Worm (Caenorhabditis elegans) whole organism, early embryonic: ENCODE data around the gene C49F5.8.

Experiments used
- B0310.2 ChIP-seq: sonication (generic microtip); optimal IDR thresholded peaks from 2 replicates; lab custom pipeline; 2016; ENCODE audit warnings: mild to moderate bottlenecking, missing genetic modification characterization, missing compliant biosample characterization
- F13C5.2 ChIP-seq: sonication (generic microtip); optimal IDR thresholded peaks from 2 replicates; lab custom pipeline; 2017; ENCODE audit warnings: mild to moderate bottlenecking, missing genetic modification characterization, inconsistent platforms, missing compliant biosample characterization
- aly-1 ChIP-seq: sonication (generic microtip); optimal IDR thresholded peaks from 2 replicates; lab custom pipeline; 2016; ENCODE audit warnings: missing genetic modification characterization, missing compliant biosample characterization
- ama-1 ChIP-seq: fragments of 150-350 bp; optimal IDR thresholded peaks from 2 replicates; lab custom pipeline; 2014
- ceh-13 ChIP-seq: fragments of 200-800 bp; sonication (Bioruptor generic); optimal IDR thresholded peaks from 2 replicates; lab custom pipeline; 2018; ENCODE audit warnings: mild to moderate bottlenecking, missing genetic modification characterization, missing compliant biosample characterization
- ceh-36 ChIP-seq: sonication (generic microtip); optimal IDR thresholded peaks from 2 replicates; lab custom pipeline; 2016; ENCODE audit warnings: missing genetic modification characterization, inconsistent platforms, missing compliant biosample characterization
- ets-7 ChIP-seq: sonication (generic microtip); optimal IDR thresholded peaks from 2 replicates; lab custom pipeline; 2016; ENCODE audit warnings: missing genotype, missing genetic modification characterization, missing compliant biosample characterization
- flt-1 ChIP-seq: fragments of 200-800 bp; sonication (Bioruptor generic); IDR thresholded peaks from 2 replicates; pipeline ENCODE4 v1.3.6; 2022; ENCODE audit warnings: missing genetic modification characterization, missing compliant biosample characterization
- hmbx-1 ChIP-seq: sonication (generic microtip); optimal IDR thresholded peaks from 2 replicates; lab custom pipeline; 2016; ENCODE audit warnings: mild to moderate bottlenecking, missing genetic modification characterization, missing compliant biosample characterization
- hmg-4 ChIP-seq: fragments of 200-800 bp; sonication (Bioruptor generic); optimal IDR thresholded peaks from 2 replicates; lab custom pipeline; 2018; ENCODE audit warnings: mild to moderate bottlenecking, missing genetic modification characterization, missing compliant biosample characterization
- hnd-1 ChIP-seq: sonication (generic microtip); optimal IDR thresholded peaks from 2 replicates; lab custom pipeline; 2016; ENCODE audit warnings: missing genetic modification characterization, missing compliant biosample characterization
- pes-1 ChIP-seq: fragments of 200-800 bp; sonication (Bioruptor generic); IDR thresholded peaks from 2 replicates; pipeline ENCODE4 v1.3.6; 2022; ENCODE audit warnings: missing genetic modification reagents, missing genetic modification characterization, missing compliant biosample characterization
- scrt-1 ChIP-seq: fragments of 200-800 bp; sonication (Bioruptor generic); IDR thresholded peaks from 2 replicates; pipeline ENCODE4 v1.3.6; 2022; ENCODE audit warnings: missing genetic modification characterization, missing compliant biosample characterization
- sea-1 ChIP-seq: fragments of 200-800 bp; sonication (Bioruptor generic); conservative IDR thresholded peaks from 2 replicates; pipeline ENCODE4 v1.3.6; 2022; ENCODE audit warnings: missing genetic modification characterization, missing compliant biosample characterization
- tbx-11 ChIP-seq: fragments of 200-800 bp; sonication (Bioruptor generic); IDR thresholded peaks from 2 replicates; pipeline ENCODE4 v1.3.6; 2022; ENCODE audit warnings: missing genetic modification characterization, missing compliant biosample characterization
- tbx-37 ChIP-seq: fragments of 200-800 bp; sonication (Bioruptor generic); conservative IDR thresholded peaks from 2 replicates; pipeline ENCODE4 v1.3.6; 2022; ENCODE audit warnings: missing genetic modification reagents, missing genetic modification characterization, missing compliant biosample characterization
- tra-4 ChIP-seq: sonication (generic microtip); optimal IDR thresholded peaks from 2 replicates; lab custom pipeline; 2017; ENCODE audit warnings: missing genetic modification characterization, missing compliant biosample characterization

The C49F5.8 gene

DNA sequence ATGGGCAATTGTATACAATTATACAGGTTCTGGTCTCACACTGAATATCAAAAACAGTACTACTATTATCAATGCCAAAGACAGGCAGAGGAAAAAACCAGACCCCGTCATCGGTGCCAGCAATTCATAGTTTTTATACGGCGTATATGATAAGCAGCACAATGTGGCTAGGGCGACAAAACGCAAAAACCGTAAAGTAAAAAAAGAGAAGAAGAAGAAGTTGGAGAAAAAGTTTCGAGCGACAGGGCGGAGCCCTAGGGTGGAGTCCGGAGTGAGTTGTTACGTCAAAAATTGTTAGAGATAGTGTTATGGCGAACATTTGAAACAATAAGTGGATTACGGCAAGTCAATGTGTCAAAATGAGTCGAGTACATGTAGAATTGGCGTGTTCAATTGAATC, 41.7 kb downstream of the C49F5.8 start:
- TF ChIP-seq ceh-13 (GFP tag; lab: Kevin White, UChicago) (no peak), tbx-11 (GFP tag; lab: Robert Waterston, UW) (no peak)

DNA sequence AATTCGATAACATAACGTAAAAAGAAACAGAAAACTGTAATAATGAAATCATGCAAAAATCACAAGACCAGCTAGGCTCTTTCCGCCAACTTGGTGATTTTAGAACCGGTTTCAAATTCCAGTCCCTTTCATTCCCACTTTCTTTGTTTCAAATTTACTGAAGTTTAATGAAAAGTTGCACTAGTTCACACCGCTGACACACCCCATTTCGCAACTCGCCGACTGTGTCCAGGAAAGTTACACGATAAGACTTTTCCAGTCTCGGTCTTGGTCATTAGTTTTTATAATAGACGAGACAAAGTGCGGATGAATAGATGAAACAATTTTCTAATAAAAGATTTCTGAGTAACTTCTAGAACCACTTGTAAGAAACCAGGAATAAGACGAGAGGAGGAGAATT, 44.0 kb downstream of the C49F5.8 start:
- no peak for TF ChIP-seq hmbx-1 (tag; lab: Kevin White, UChicago)
- TF ChIP-seq ceh-36 (tag; lab: Kevin White, UChicago), result no peak
- no peak for TF ChIP-seq F13C5.2 (tag; lab: Kevin White, UChicago)
- TF ChIP-seq aly-1, result no peak
- no peak for TF ChIP-seq ceh-13 (GFP tag; lab: Kevin White, UChicago)
- TF ChIP-seq tbx-11 (GFP tag; lab: Robert Waterston, UW), result no peak
- no peak for TF ChIP-seq pes-1 (GFP tag; lab: Robert Waterston, UW)
- no peak for TF ChIP-seq tbx-37 (GFP tag; lab: Robert Waterston, UW)
- no peak for TF ChIP-seq sea-1 (GFP tag; lab: Robert Waterston, UW)
- no peak for TF ChIP-seq ets-7
- TF ChIP-seq B0310.2, result no peak
- no peak for TF ChIP-seq flt-1 (GFP tag; lab: Robert Waterston, UW)
- TF ChIP-seq tra-4, result no peak
- no peak for TF ChIP-seq scrt-1 (GFP tag; lab: Robert Waterston, UW)
- no peak for TF ChIP-seq hnd-1
- no peak for TF ChIP-seq hmg-4 (GFP tag; lab: Kevin White, UChicago)
- no peak for TF ChIP-seq ama-1

DNA sequence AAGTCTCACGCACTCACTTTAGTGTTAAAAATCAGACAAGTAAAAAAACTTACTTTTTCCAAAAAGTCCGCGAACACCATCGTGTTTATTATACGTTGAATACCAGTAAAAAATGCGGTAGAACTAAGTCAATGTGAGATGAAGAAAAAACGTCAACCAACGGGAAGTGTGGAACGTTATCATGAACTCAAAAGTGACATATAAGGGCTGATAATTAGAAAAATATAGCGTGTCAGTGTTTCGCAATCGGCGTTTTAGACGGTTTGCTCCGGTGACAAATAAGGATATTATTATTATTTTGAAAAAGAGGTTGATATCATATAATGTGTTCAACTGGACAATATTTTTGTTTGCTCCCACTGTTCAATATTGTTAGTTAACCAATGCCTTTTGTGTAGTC, 45.0 kb downstream of the C49F5.8 start:
- no peak for TF ChIP-seq ceh-36 (tag; lab: Kevin White, UChicago)
- TF ChIP-seq hmg-4 (GFP tag; lab: Kevin White, UChicago), result no peak

DNA sequence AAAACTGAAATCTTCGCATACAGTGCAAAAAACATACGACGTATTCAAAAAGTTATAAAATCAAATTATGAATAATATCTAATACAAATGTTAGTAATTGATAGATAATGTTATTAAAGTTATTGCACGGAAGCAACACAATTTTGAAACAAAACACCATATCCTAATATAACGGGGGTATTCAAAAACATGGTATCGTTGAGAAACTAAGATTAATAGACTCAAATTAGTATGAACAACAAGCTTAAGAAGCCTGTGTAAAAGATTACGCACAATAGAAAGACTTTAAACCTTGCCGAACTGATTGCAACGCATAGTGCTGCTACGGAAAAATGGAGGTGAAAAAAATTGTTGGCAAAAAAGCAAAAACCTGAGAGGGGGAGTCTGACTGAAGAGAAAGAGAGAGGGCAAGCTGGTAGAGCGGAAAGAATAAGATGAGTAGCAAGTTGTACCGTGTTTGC, 45.6 kb downstream of the C49F5.8 start, which contains the start of gene sma-5:
Gene sma-5 (minus strand): TSS at position 51 of the 461 bp plus-strand sequence.
- TF ChIP-seq flt-1 (GFP tag; lab: Robert Waterston, UW) (no peak), tbx-37 (GFP tag; lab: Robert Waterston, UW) (no peak), pes-1 (GFP tag; lab: Robert Waterston, UW) (no peak), hmbx-1 (tag; lab: Kevin White, UChicago) (no peak), hnd-1 (no peak), ama-1 (no peak), scrt-1 (GFP tag; lab: Robert Waterston, UW) (no peak), aly-1 (no peak)

DNA sequence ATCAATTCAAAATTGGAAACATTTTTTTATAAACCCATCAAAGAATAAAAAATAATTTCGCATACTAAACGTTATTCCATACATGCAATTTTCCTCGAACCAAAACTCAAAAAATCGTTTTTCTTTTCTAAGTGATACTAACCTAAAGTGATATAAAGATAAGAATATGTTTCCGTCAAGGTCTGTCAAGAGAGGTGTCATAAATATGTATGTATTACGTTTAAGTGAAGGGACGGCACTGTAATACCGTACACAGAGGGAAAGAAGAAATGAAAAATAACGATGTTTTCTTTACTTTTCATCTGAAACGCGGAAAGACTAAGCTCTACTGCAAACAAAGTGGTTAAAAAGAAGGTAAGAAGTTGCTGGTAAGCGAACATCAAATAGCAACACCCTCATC, 46.5 kb downstream of the C49F5.8 start:
- TF ChIP-seq ceh-13 (GFP tag; lab: Kevin White, UChicago), result no peak
- TF ChIP-seq tra-4, result no peak
- no peak for TF ChIP-seq aly-1
- TF ChIP-seq pes-1 (GFP tag; lab: Robert Waterston, UW), result no peak
- no peak for TF ChIP-seq hnd-1
- TF ChIP-seq hmg-4 (GFP tag; lab: Kevin White, UChicago), result no peak
- TF ChIP-seq ceh-36 (tag; lab: Kevin White, UChicago), result no peak
- no peak for TF ChIP-seq sea-1 (GFP tag; lab: Robert Waterston, UW)

DNA sequence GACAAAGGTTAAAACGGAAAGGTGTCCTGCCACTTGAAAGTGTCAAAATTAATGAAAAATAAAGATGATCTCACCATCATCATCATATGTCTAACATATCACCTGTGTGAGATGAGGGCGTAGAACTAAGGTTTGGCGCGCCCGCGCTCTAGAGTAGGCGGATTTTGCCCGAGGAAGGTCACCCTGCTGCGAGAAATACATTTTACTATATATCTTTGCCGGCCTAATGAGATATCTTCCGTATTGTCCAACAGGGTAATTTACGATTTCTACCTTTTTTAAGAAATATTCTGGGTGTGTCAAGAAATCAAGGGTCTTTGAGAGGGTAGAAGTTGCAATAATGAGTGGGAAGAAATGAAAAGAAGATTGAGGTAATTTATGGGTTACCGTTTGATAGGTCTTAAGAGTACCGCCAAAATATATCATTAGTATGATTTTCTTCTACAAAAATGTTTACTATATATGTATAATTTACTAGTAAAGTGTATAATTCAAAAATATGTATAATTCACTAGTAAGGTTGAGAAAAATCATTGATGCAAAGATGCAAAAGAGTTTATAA, 48.0 kb downstream of the C49F5.8 start:
- TF ChIP-seq hmg-4 (GFP tag; lab: Kevin White, UChicago) (no peak), ceh-36 (tag; lab: Kevin White, UChicago) (no peak), tra-4 (no peak), ama-1 (no peak), tbx-37 (GFP tag; lab: Robert Waterston, UW) (no peak), aly-1 (no peak), ceh-13 (GFP tag; lab: Kevin White, UChicago) (no peak), B0310.2 (no peak), scrt-1 (GFP tag; lab: Robert Waterston, UW) (no peak), hnd-1 (no peak), F13C5.2 (tag; lab: Kevin White, UChicago) (no peak), flt-1 (GFP tag; lab: Robert Waterston, UW) (no peak), pes-1 (GFP tag; lab: Robert Waterston, UW) (no peak), hmbx-1 (tag; lab: Kevin White, UChicago) (no peak), sea-1 (GFP tag; lab: Robert Waterston, UW) (no peak), ets-7 (no peak), tbx-11 (GFP tag; lab: Robert Waterston, UW) (no peak)
